Worm (Caenorhabditis elegans): ENCODE data around the gene F43C9.2.

F43C9.2 gene

ce11 chrX:4795329-4795728 is 11.9 kb downstream of the F43C9.2 start:
- TF ChIP-seq nhr-67 (tag; optimal IDR thresholded peaks at IDR 0.05) (no peak), lsy-12 (tag; optimal IDR thresholded peaks at IDR 0.05) (peak; percentile 18), ztf-4 (tag; optimal IDR thresholded peaks at IDR 0.05) (no peak), ZK546.5 (tag; optimal IDR thresholded peaks at IDR 0.05) (no peak), sea-2 (GFP tag; optimal IDR thresholded peaks at IDR 0.05) (no peak), nhr-25 (tag; optimal IDR thresholded peaks at IDR 0.05) (peak; percentile 26), mml-1 (tag; optimal IDR thresholded peaks at IDR 0.05) (no peak), ceh-28 (tag; optimal IDR thresholded peaks at IDR 0.05) (no peak), elt-1 (tag; optimal IDR thresholded peaks at IDR 0.05) (no peak), mdl-1 (tag; optimal IDR thresholded peaks at IDR 0.05) (no peak), aly-2 (tag; optimal IDR thresholded peaks at IDR 0.05) (no peak), fos-1 (tag; optimal IDR thresholded peaks at IDR 0.05) (no peak), unc-62 (GFP tag; optimal IDR thresholded peaks at IDR 0.05) (no peak), egl-27 (tag; optimal IDR thresholded peaks at IDR 0.05) (no peak), ceh-82 (tag; optimal IDR thresholded peaks at IDR 0.05) (no peak), lin-15B (tag; optimal IDR thresholded peaks at IDR 0.05) (no peak), zag-1 (tag; optimal IDR thresholded peaks at IDR 0.05) (no peak), elt-3 (tag; optimal IDR thresholded peaks at IDR 0.05) (no peak), elt-2 (tag; optimal IDR thresholded peaks at IDR 0.05) (peak; percentile 98), egl-5 (tag; optimal IDR thresholded peaks at IDR 0.05) (no peak), ceh-16 (tag; optimal IDR thresholded peaks at IDR 0.05) (no peak), nhr-28 (tag; optimal IDR thresholded peaks at IDR 0.05) (no peak), lin-39 (tag; optimal IDR thresholded peaks at IDR 0.05) (no peak), jun-1 (tag; optimal IDR thresholded peaks at IDR 0.05) (peak; percentile 79), unc-39 (tag; optimal IDR thresholded peaks at IDR 0.05) (no peak), pqm-1 (tag; optimal IDR thresholded peaks at IDR 0.05) (peak; percentile 95), pha-4 (tag; optimal IDR thresholded peaks at IDR 0.05) (peak; percentile 72), eor-1 (tag; optimal IDR thresholded peaks at IDR 0.05) (no peak), nhr-43 (tag; optimal IDR thresholded peaks at IDR 0.05; ENCODE audit: poor library complexity, severe bottlenecking) (peak; percentile 66), daf-12 (tag; optimal IDR thresholded peaks at IDR 0.05) (no peak), nfya-1 (tag; optimal IDR thresholded peaks at IDR 0.05; ENCODE audit: insufficient read depth) (peak; percentile 3), nhr-11 (tag; optimal IDR thresholded peaks at IDR 0.05) (no peak), ztf-11 (tag; optimal IDR thresholded peaks at IDR 0.05) (no peak), hmg-11 (tag; optimal IDR thresholded peaks at IDR 0.05) (no peak), tbx-2 (tag; optimal IDR thresholded peaks at IDR 0.05) (no peak)

- TF ChIP-seq lin-39 (tag; optimal IDR thresholded peaks at IDR 0.05) (peak; percentile 61), lin-15B (tag; optimal IDR thresholded peaks at IDR 0.05) (no peak)
These were observed 16.7 kb downstream of the F43C9.2 start, which contains the start of gene mig-13 for ce11 chrX:4800078-4800621. Gene mig-13, minus strand, starts transcription at chrX:4800128.

ce11 chrX:4800892-4801291 is 17.5 kb downstream of the F43C9.2 start:
- TF ChIP-seq elt-2 (tag; optimal IDR thresholded peaks at IDR 0.05) (peak; percentile 26), unc-62 (GFP tag; optimal IDR thresholded peaks at IDR 0.05) (no peak)

ce11 chrX:4802255-4802654 is 18.8 kb downstream of the F43C9.2 start:
- TF ChIP-seq lin-39 (tag; optimal IDR thresholded peaks at IDR 0.05): peak; percentile 95
- no peak for TF ChIP-seq zag-1 (tag; optimal IDR thresholded peaks at IDR 0.05)
- no peak for TF ChIP-seq nhr-11 (tag; optimal IDR thresholded peaks at IDR 0.05)
- TF ChIP-seq ZK546.5 (tag; optimal IDR thresholded peaks at IDR 0.05): no peak
- no peak for TF ChIP-seq egl-5 (tag; optimal IDR thresholded peaks at IDR 0.05)
- TF ChIP-seq nhr-237 (tag; optimal IDR thresholded peaks at IDR 0.05): no peak
- peak; percentile 56 for TF ChIP-seq unc-62 (GFP tag; optimal IDR thresholded peaks at IDR 0.05)

- TF ChIP-seq nhr-67 (tag; optimal IDR thresholded peaks at IDR 0.05) (no peak), egl-5 (tag; optimal IDR thresholded peaks at IDR 0.05) (peak; percentile 90), lin-39 (tag; optimal IDR thresholded peaks at IDR 0.05) (peak; percentile 53), nhr-25 (tag; optimal IDR thresholded peaks at IDR 0.05) (no peak), nhr-11 (tag; optimal IDR thresholded peaks at IDR 0.05) (no peak)
These were observed 20.5 kb downstream of the F43C9.2 start for ce11 chrX:4803942-4804341.

Data from whole organism, L3 larva.